Fruit fly (Drosophila melanogaster) whole organism, embryonic: ENCODE data around the gene wrd.

ENCODE experiments used
- Antp ChIP-seq: fragments of 200-800 bp; sonication (Bioruptor generic); optimal IDR thresholded peaks from 3 replicates; lab custom pipeline; 2016; ENCODE audit warnings: missing biosample characterization, missing genetic modification characterization
- Asciz ChIP-seq: fragments of 200-800 bp; sonication (Bioruptor generic); optimal IDR thresholded peaks from 2 replicates; lab custom pipeline; 2017; ENCODE audit warnings: missing biosample characterization, mild to moderate bottlenecking, missing genetic modification characterization, missing genetic modification reagents
- CG10209 ChIP-seq: fragments of 200-800 bp; sonication (Bioruptor generic); optimal IDR thresholded peaks from 3 replicates; lab custom pipeline; 2017; ENCODE audit warnings: missing biosample characterization, mild to moderate bottlenecking, missing genetic modification characterization, missing genetic modification reagents
- CG10321 ChIP-seq: fragments of 200-800 bp; sonication (Bioruptor generic); IDR thresholded peaks from 2 replicates; pipeline ENCODE4 v1.3.6; 2022; ENCODE audit warnings: missing biosample characterization, missing genetic modification characterization
- CG10366 ChIP-seq: fragments of 200-800 bp; sonication (Bioruptor generic); IDR thresholded peaks from 2 replicates; pipeline ENCODE4 v1.3.6; 2022; ENCODE audit warnings: missing biosample characterization, missing genetic modification characterization
- CG10462 ChIP-seq: fragments of 200-800 bp; sonication (Bioruptor generic); optimal IDR thresholded peaks from 2 replicates; lab custom pipeline; 2016; ENCODE audit warnings: missing biosample characterization, missing genetic modification characterization
- CG10543 ChIP-seq: fragments of 200-800 bp; sonication (Bioruptor generic); optimal IDR thresholded peaks from 3 replicates; lab custom pipeline; 2017; ENCODE audit warnings: missing biosample characterization, mild to moderate bottlenecking, missing genetic modification characterization, moderate library complexity
- CG11085 ChIP-seq: fragments of 200-800 bp; sonication (Bioruptor generic); IDR thresholded peaks from 2 replicates; pipeline ENCODE4 v1.3.6; 2022; ENCODE audit warnings: missing biosample characterization, missing genetic modification characterization
- CG13775 ChIP-seq: fragments of 200-800 bp; sonication (Bioruptor generic); optimal IDR thresholded peaks from 3 replicates; lab custom pipeline; 2017; ENCODE audit warnings: missing biosample characterization, mild to moderate bottlenecking, missing genetic modification characterization
- CG15011 ChIP-seq: fragments of 200-800 bp; sonication (Bioruptor generic); optimal IDR thresholded peaks from 3 replicates; lab custom pipeline; 2018; ENCODE audit warnings: missing biosample characterization, mild to moderate bottlenecking, missing genetic modification characterization
- CG1529 ChIP-seq: fragments of 200-800 bp; sonication (Bioruptor generic); optimal IDR thresholded peaks from 3 replicates; lab custom pipeline; 2018; ENCODE audit warnings: missing biosample characterization, missing genetic modification characterization
- CG17186 ChIP-seq: fragments of 200-800 bp; sonication (Bioruptor generic); optimal IDR thresholded peaks from 3 replicates; lab custom pipeline; 2017; ENCODE audit warnings: missing biosample characterization, missing genetic modification reagents, missing genetic modification characterization
- CG18599 ChIP-seq: fragments of 200-800 bp; sonication (Bioruptor generic); optimal IDR thresholded peaks from 3 replicates; lab custom pipeline; 2017; ENCODE audit warnings: missing biosample characterization, missing genetic modification characterization, mild to moderate bottlenecking, moderate library complexity, missing genetic modification reagents
- CG2120 ChIP-seq: fragments of 200-800 bp; sonication (Bioruptor generic); optimal IDR thresholded peaks from 3 replicates; lab custom pipeline; 2016; ENCODE audit warnings: missing biosample characterization, missing genetic modification characterization
- CG3163 ChIP-seq: fragments of 200-800 bp; sonication (Bioruptor generic); optimal IDR thresholded peaks from 3 replicates; lab custom pipeline; 2016; ENCODE audit warnings: missing biosample characterization, missing genetic modification characterization
- CG32532 ChIP-seq: fragments of 200-800 bp; sonication (Bioruptor generic); IDR thresholded peaks from 2 replicates; pipeline ENCODE4 v1.3.6; 2022; ENCODE audit warnings: missing biosample characterization, missing genetic modification characterization
- CG3847 ChIP-seq: fragments of 200-800 bp; sonication (Bioruptor generic); IDR thresholded peaks from 2 replicates; pipeline ENCODE4 v1.3.6; 2022; ENCODE audit warnings: missing biosample characterization, missing genetic modification characterization
- CG42726 ChIP-seq: fragments of 200-800 bp; sonication (Bioruptor generic); IDR thresholded peaks from 2 replicates; pipeline ENCODE4 v1.3.6; 2022; ENCODE audit warnings: missing biosample characterization, missing genetic modification characterization; ENCODE audit not compliant: partially characterized antibody
- CG6765 ChIP-seq: fragments of 200-800 bp; sonication (Bioruptor generic); optimal IDR thresholded peaks from 3 replicates; lab custom pipeline; 2017; ENCODE audit warnings: missing biosample characterization, mild to moderate bottlenecking, missing genetic modification characterization
- CG8290 ChIP-seq, 3 experiments: fragments of 200-800 bp; sonication (Bioruptor generic); optimal IDR thresholded peaks; 2 replicates each; lab custom pipeline; 2016 to 2019; ENCODE audit warnings: missing biosample characterization in 3 of 3, missing genetic modification characterization in 3 of 3, mild to moderate bottlenecking in 2 of 3, moderate library complexity in 1 of 3
- CG8388 ChIP-seq: fragments of 200-800 bp; sonication (Bioruptor generic); optimal IDR thresholded peaks from 2 replicates; lab custom pipeline; 2019; ENCODE audit warnings: missing biosample characterization, mild to moderate bottlenecking, missing genetic modification characterization, moderate library complexity
- CG8765 ChIP-seq: fragments of 200-800 bp; sonication (Bioruptor generic); IDR thresholded peaks from 2 replicates; pipeline ENCODE4 v1.3.6; 2022; ENCODE audit warnings: missing biosample characterization, missing genetic modification characterization
- CG8924 ChIP-seq: fragments of 200-800 bp; optimal IDR thresholded peaks from 3 replicates; lab custom pipeline; 2019; ENCODE audit warnings: missing biosample characterization, mild to moderate bottlenecking, missing genetic modification characterization, moderate library complexity
- CHES-1-like ChIP-seq: fragments of 200-800 bp; sonication (Bioruptor generic); optimal IDR thresholded peaks from 2 replicates; lab custom pipeline; 2016; ENCODE audit warnings: missing biosample characterization, missing genetic modification characterization
- Camta ChIP-seq: fragments of 200-800 bp; sonication (Bioruptor generic); optimal IDR thresholded peaks from 2 replicates; lab custom pipeline; 2016; ENCODE audit warnings: missing biosample characterization, missing genetic modification characterization
- Dfd ChIP-seq, 2 experiments: fragments of >200 bp; optimal IDR thresholded peaks; 2 replicates each; lab custom pipeline; 2017; ENCODE audit warnings: missing biosample characterization in 2 of 2, missing genetic modification characterization in 2 of 2
- Doc2 ChIP-seq: fragments of 200-800 bp; sonication (Bioruptor generic); IDR thresholded peaks from 2 replicates; pipeline ENCODE4 v1.3.6; 2022; ENCODE audit warnings: missing biosample characterization, missing genetic modification characterization
- Fer2 ChIP-seq: fragments of 200-800 bp; sonication (Bioruptor generic); optimal IDR thresholded peaks from 2 replicates; lab custom pipeline; 2018; ENCODE audit warnings: missing biosample characterization, mild to moderate bottlenecking, missing genetic modification characterization, moderate library complexity
- Hey ChIP-seq: fragments of 200-800 bp; sonication (Bioruptor generic); optimal IDR thresholded peaks from 3 replicates; lab custom pipeline; 2018; ENCODE audit warnings: missing biosample characterization, mild to moderate bottlenecking, missing genetic modification characterization
- Hr78 ChIP-seq, 2 experiments: fragments of 200-800 bp in 1 of 2; fragments of >200 bp in 1 of 2; sonication (Bioruptor generic) in 1 of 2; optimal IDR thresholded peaks; 2 replicates each; lab custom pipeline; 2017 to 2019; ENCODE audit warnings: missing biosample characterization in 2 of 2, missing genetic modification characterization in 2 of 2, mild to moderate bottlenecking in 1 of 2, moderate library complexity in 1 of 2
- MESR4 ChIP-seq: fragments of 200-800 bp; sonication (Bioruptor generic); optimal IDR thresholded peaks from 2 replicates; lab custom pipeline; 2018; ENCODE audit warnings: missing biosample characterization, mild to moderate bottlenecking, missing genetic modification characterization, moderate library complexity
- Max ChIP-seq: fragments of 200-800 bp; sonication (Bioruptor generic); optimal IDR thresholded peaks from 2 replicates; lab custom pipeline; 2016; ENCODE audit warnings: missing biosample characterization, mild to moderate bottlenecking, missing genetic modification characterization
- YL-1 ChIP-seq: fragments of 200-800 bp; sonication (Bioruptor generic); optimal IDR thresholded peaks from 3 replicates; lab custom pipeline; 2017; ENCODE audit warnings: missing biosample characterization, mild to moderate bottlenecking, missing genetic modification characterization
- ac ChIP-seq: fragments of 200-800 bp; sonication (Bioruptor generic); optimal IDR thresholded peaks from 3 replicates; lab custom pipeline; 2017; ENCODE audit warnings: missing biosample characterization, mild to moderate bottlenecking, missing genetic modification characterization
- br ChIP-seq: fragments of >200 bp; optimal IDR thresholded peaks from 2 replicates; lab custom pipeline; 2017
- croc ChIP-seq: fragments of 200-800 bp; sonication (Bioruptor generic); conservative IDR thresholded peaks from 3 replicates; pipeline ENCODE4 v1.3.6; 2022; ENCODE audit warnings: missing biosample characterization, missing genetic modification characterization
- gcm ChIP-seq: fragments of 200-800 bp; sonication (Bioruptor generic); optimal IDR thresholded peaks from 2 replicates; lab custom pipeline; 2019; ENCODE audit warnings: missing biosample characterization, mild to moderate bottlenecking, missing genetic modification characterization, moderate library complexity
- gcm2 ChIP-seq: fragments of 200-800 bp; sonication (Bioruptor generic); optimal IDR thresholded peaks from 2 replicates; lab custom pipeline; 2016; ENCODE audit warnings: missing biosample characterization, missing genetic modification characterization
- ind ChIP-seq: fragments of 200-800 bp; sonication (Bioruptor generic); optimal IDR thresholded peaks from 3 replicates; lab custom pipeline; 2016; ENCODE audit warnings: missing biosample characterization, missing genetic modification characterization
- nau ChIP-seq: fragments of 200-800 bp; sonication (Bioruptor generic); optimal IDR thresholded peaks from 3 replicates; lab custom pipeline; 2017; ENCODE audit warnings: missing biosample characterization, mild to moderate bottlenecking, missing genetic modification characterization, missing genetic modification reagents
- peb ChIP-seq: fragments of 200-800 bp; sonication (Bioruptor generic); IDR thresholded peaks from 2 replicates; pipeline ENCODE4 v1.3.6; 2022; ENCODE audit warnings: missing biosample characterization, missing genetic modification characterization
- rib ChIP-seq: fragments of 200-800 bp; sonication (Bioruptor generic); IDR thresholded peaks from 2 replicates; pipeline ENCODE4 v1.3.6; 2022; ENCODE audit warnings: missing biosample characterization, missing genetic modification characterization
- sna ChIP-seq: fragments of 200-800 bp; sonication (Bioruptor generic); IDR thresholded peaks from 2 replicates; pipeline ENCODE4 v1.3.6; 2022; ENCODE audit warnings: missing biosample characterization, missing genetic modification characterization; ENCODE audit not compliant: partially characterized antibody
- sqz ChIP-seq: fragments of 200-800 bp; sonication (Bioruptor generic); optimal IDR thresholded peaks from 3 replicates; lab custom pipeline; 2018; ENCODE audit warnings: missing biosample characterization, mild to moderate bottlenecking, missing genetic modification characterization
- tap ChIP-seq: fragments of 200-800 bp; optimal IDR thresholded peaks from 3 replicates; lab custom pipeline; 2019; ENCODE audit warnings: missing biosample characterization, mild to moderate bottlenecking, missing genetic modification characterization, moderate library complexity
- tup ChIP-seq: fragments of 200-800 bp; sonication (Bioruptor generic); optimal IDR thresholded peaks from 2 replicates; lab custom pipeline; 2016; ENCODE audit warnings: missing biosample characterization, mild to moderate bottlenecking, missing genetic modification characterization, moderate library complexity
- vvl ChIP-seq: fragments of 200-800 bp; sonication (Bioruptor generic); IDR thresholded peaks from 2 replicates; pipeline ENCODE4 v1.3.6; 2022; ENCODE audit warnings: missing biosample characterization, missing genetic modification characterization

The wrd gene

DNA sequence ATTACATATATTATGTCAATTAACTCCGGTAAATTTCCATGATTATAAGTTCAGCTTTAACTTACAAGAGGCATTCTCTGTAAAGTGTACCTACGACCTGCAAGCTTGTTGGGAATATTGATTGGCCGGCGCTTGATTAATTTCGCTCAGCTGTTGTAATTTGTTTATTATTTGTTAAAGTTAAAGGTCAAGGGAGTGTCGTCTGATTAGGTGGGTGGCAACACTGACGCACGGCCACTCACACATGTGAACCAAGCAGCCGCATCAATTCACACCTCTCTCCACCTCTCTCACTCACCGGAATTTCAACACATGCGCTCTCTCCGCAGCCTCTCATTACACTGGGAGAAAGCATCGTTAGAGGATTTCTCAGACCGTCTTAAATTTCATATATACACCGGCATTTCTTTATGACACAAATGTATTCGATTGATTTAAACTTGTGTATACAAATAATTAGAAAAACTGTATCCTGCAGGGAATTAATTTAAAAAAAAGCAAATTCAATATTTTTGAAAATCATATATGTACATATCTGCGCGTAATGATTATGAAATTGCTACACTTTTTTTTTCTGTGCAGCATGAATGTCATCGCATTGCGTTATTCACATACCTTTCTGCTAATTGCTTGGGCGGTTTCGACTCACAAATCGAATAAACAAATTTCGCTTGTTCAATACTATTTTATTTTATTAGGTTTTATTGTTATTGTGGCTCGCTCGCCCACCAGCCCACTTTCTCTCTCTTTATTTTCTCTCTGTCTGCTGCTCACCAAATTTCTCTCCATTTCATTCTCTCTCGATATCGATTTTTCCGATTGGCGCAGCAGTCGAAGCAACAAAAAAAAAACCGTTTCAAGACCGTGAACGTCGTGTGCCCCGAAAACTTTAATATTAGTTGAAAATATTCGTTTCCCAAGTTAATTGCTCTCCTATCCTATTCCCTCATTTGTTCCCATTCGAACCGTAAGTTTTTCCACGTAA lies 4.7 kb downstream of the wrd start (continued):
- TF ChIP-seq CG8765 (peak; percentile 60), peb (GFP tag; lab: Robert Waterston, UW) (peak; percentile 84), CG8290 (GFP tag; optimal IDR thresholded peaks at IDR 0.05; lab: Kevin White, UChicago) (peak; percentile 71), CG8290 (tag; optimal IDR thresholded peaks at IDR 0.05; lab: Kevin White, UChicago) (peak in 1 of 2 experiments; percentile 67), CG32532 (GFP tag; lab: Robert Waterston, UW) (peak; percentile 90), Hey (tag; lab: Kevin White, UChicago) (peak; percentile 52), CG13775 (GFP tag; lab: Kevin White, UChicago) (peak; percentile 94), Dfd (GFP tag; optimal IDR thresholded peaks at IDR 0.05; lab: Kevin White, UChicago) (no peak), croc (GFP tag; lab: Robert Waterston, UW) (peak; percentile 90), gcm2 (peak; percentile 89), YL-1 (GFP tag; lab: Kevin White, UChicago) (peak; percentile 77), CG3163 (GFP tag; lab: Kevin White, UChicago) (peak; percentile 75), sqz (GFP tag; lab: Kevin White, UChicago) (peak; percentile 81), Doc2 (GFP tag; lab: Robert Waterston, UW) (peak; percentile 58; the same call in 1 of the 2 replicates), Asciz (GFP tag; lab: Kevin White, UChicago) (peak; percentile 95), CG8388 (GFP tag; lab: Kevin White, UChicago) (peak; percentile 92), CG17186 (GFP tag; lab: Kevin White, UChicago) (peak; percentile 73), CG11085 (GFP tag; lab: Robert Waterston, UW) (peak; percentile 71), CG18599 (peak; percentile 95), CG2120 (peak; percentile 94), gcm (GFP tag; lab: Kevin White, UChicago) (peak; percentile 92), CG15011 (peak; percentile 89), Max (GFP tag; lab: Kevin White, UChicago) (peak; percentile 93), tup (peak; percentile 59), nau (GFP tag; lab: Kevin White, UChicago) (no peak), br (lab: Kevin White, UChicago) (no peak), CHES-1-like (GFP tag; lab: Kevin White, UChicago) (peak; percentile 91), vvl (GFP tag; lab: Robert Waterston, UW) (peak; percentile 93), CG10366 (GFP tag; lab: Robert Waterston, UW) (peak; percentile 82), ind (peak; percentile 92), CG6765 (GFP tag; lab: Kevin White, UChicago) (peak; percentile 87), Camta (GFP tag; lab: Kevin White, UChicago) (peak; percentile 89), CG10321 (GFP tag; lab: Robert Waterston, UW) (peak; percentile 54; the same call in 1 of the 2 replicates), sna (GFP tag; lab: Robert Waterston, UW) (no peak), ac (peak; percentile 78), Antp (peak; percentile 83), CG10209 (GFP tag; lab: Kevin White, UChicago) (peak; percentile 93), CG3847 (GFP tag; lab: Robert Waterston, UW) (peak; percentile 87), Fer2 (tag; lab: Kevin White, UChicago) (peak; percentile 85), MESR4 (GFP tag; lab: Kevin White, UChicago) (peak; percentile 27), Hr78 (GFP tag; optimal IDR thresholded peaks at IDR 0.05; lab: Kevin White, UChicago) (peak in 1 of 2 experiments; percentile 90), tap (tag; lab: Kevin White, UChicago) (peak; percentile 86), CG1529 (GFP tag; lab: Kevin White, UChicago) (peak; percentile 91), rib (GFP tag; lab: Robert Waterston, UW) (no peak; the same call in 1 of the 2 replicates), CG10543 (GFP tag; lab: Kevin White, UChicago) (peak; percentile 86), CG42726 (GFP tag; lab: Robert Waterston, UW) (no peak), CG10462 (GFP tag; lab: Kevin White, UChicago) (peak; percentile 93), CG8924 (tag; lab: Kevin White, UChicago) (peak; percentile 97)
